Worm (Caenorhabditis elegans) whole organism, L4/young adult: ENCODE data around the gene frh-1.

Source experiments
- W03F9.2 ChIP-seq: fragments of 150-350 bp; optimal IDR thresholded peaks from 2 replicates; lab custom pipeline; 2014; ENCODE audit warnings: missing biosample characterization, missing genetic modification characterization
- him-1 ChIP-seq: sonication (generic microtip); optimal IDR thresholded peaks from 2 replicates; lab custom pipeline; 2016; ENCODE audit warnings: missing genotype, missing genetic modification reagents, missing genetic modification characterization, missing compliant biosample characterization

DNA sequence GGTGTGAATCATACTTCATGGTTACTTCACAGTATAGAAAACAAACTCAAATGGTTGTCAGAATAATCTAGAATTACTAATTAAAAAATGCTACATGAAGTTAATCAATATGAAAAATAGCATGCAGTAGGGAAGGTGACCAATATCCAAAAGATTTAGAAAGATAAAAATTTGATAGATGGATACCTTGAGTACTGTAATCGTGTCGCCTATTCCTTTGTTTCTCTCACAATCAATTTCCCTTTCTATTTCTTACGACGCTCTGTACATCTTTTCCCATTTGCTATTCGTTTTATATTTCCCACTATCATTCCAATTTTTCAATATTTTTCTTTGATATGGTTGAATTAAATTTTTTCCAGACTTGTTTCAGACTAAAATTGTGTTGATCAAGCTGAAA lies 44.1 kb downstream of the frh-1 start, which contains the start of gene B0034.7:
- TF ChIP-seq him-1 (no peak), W03F9.2 (no peak)
